Fruit fly (Drosophila melanogaster) whole organism, embryonic: ENCODE measurements around the gene eEF1alpha2.
A peak's percentile ranks its signal among the peaks of the same experiment; 100 is the strongest.

Experiments
- ATbp ChIP-seq: fragments of 200-800 bp; sonication (Bioruptor generic); optimal IDR thresholded peaks from 2 replicates; lab custom pipeline; 2017; ENCODE audit warnings: missing biosample characterization, mild to moderate bottlenecking, missing genetic modification characterization, missing genetic modification reagents
- CG13287 ChIP-seq: fragments of 200-800 bp; sonication (Bioruptor generic); IDR thresholded peaks from 2 replicates; pipeline ENCODE4 v1.3.6; 2022; ENCODE audit warnings: missing biosample characterization, missing genetic modification characterization; ENCODE audit not compliant: partially characterized antibody
- CG15073 ChIP-seq: fragments of 200-800 bp; sonication (Bioruptor generic); optimal IDR thresholded peaks from 2 replicates; lab custom pipeline; 2016; ENCODE audit warnings: missing biosample characterization, missing genetic modification characterization
- CG15269 ChIP-seq: fragments of 200-800 bp; sonication (Bioruptor generic); optimal IDR thresholded peaks from 2 replicates; lab custom pipeline; 2018; ENCODE audit warnings: missing biosample characterization, mild to moderate bottlenecking, missing genetic modification characterization, moderate library complexity
- CG30403 ChIP-seq: fragments of 200-800 bp; sonication (Bioruptor generic); optimal IDR thresholded peaks from 3 replicates; lab custom pipeline; 2016; ENCODE audit warnings: missing biosample characterization, missing genetic modification characterization
- CG32767 ChIP-seq: fragments of 200-800 bp; sonication (Bioruptor generic); IDR thresholded peaks from 2 replicates; pipeline ENCODE4 v1.3.6; 2022; ENCODE audit warnings: missing biosample characterization, missing genetic modification characterization
- CG3995 ChIP-seq: fragments of 200-800 bp; sonication (Bioruptor generic); optimal IDR thresholded peaks from 3 replicates; lab custom pipeline; 2016; ENCODE audit warnings: missing biosample characterization, missing genetic modification characterization
- CG6791 ChIP-seq: fragments of 200-800 bp; sonication (Bioruptor generic); IDR thresholded peaks from 3 replicates; pipeline ENCODE4 v1.3.6; 2022; ENCODE audit warnings: missing biosample characterization, missing genetic modification characterization; ENCODE audit not compliant: partially characterized antibody
- CG7357 ChIP-seq: fragments of 200-800 bp; sonication (Bioruptor generic); IDR thresholded peaks from 3 replicates; pipeline ENCODE4 v1.3.6; 2022; ENCODE audit warnings: missing biosample characterization, missing genetic modification characterization
- CG7556 ChIP-seq: fragments of 200-800 bp; sonication (Bioruptor generic); optimal IDR thresholded peaks from 2 replicates; lab custom pipeline; 2017; ENCODE audit warnings: missing biosample characterization, mild to moderate bottlenecking, missing genetic modification characterization
- CG7839 ChIP-seq: fragments of 200-800 bp; sonication (Bioruptor generic); optimal IDR thresholded peaks from 3 replicates; lab custom pipeline; 2018; ENCODE audit warnings: missing biosample characterization, mild to moderate bottlenecking, missing genetic modification characterization, moderate library complexity
- CG8359 ChIP-seq: fragments of 200-800 bp; sonication (Bioruptor generic); optimal IDR thresholded peaks from 2 replicates; lab custom pipeline; 2017; ENCODE audit warnings: missing biosample characterization, mild to moderate bottlenecking, missing genetic modification characterization, borderline replicate concordance
- CG8388 ChIP-seq: fragments of 200-800 bp; sonication (Bioruptor generic); optimal IDR thresholded peaks from 2 replicates; lab custom pipeline; 2019; ENCODE audit warnings: missing biosample characterization, mild to moderate bottlenecking, missing genetic modification characterization, moderate library complexity
- D19A ChIP-seq: fragments of 200-800 bp; optimal IDR thresholded peaks from 3 replicates; lab custom pipeline; 2019; ENCODE audit warnings: missing biosample characterization, mild to moderate bottlenecking, missing genetic modification characterization, moderate library complexity
- Doc3 ChIP-seq: fragments of 200-800 bp; sonication (Bioruptor generic); IDR thresholded peaks from 3 replicates; pipeline ENCODE4 v1.3.6; 2022; ENCODE audit warnings: missing biosample characterization, missing genetic modification characterization; ENCODE audit not compliant: partially characterized antibody
- Hand ChIP-seq: fragments of 200-800 bp; sonication (Bioruptor generic); optimal IDR thresholded peaks from 2 replicates; lab custom pipeline; 2017; ENCODE audit warnings: mild to moderate bottlenecking, missing biosample characterization, missing genetic modification reagents, missing genetic modification characterization
- Hmx ChIP-seq: fragments of 200-800 bp; sonication (Bioruptor generic); optimal IDR thresholded peaks from 2 replicates; lab custom pipeline; 2016; ENCODE audit warnings: missing biosample characterization, missing genetic modification characterization
- Lim3 ChIP-seq: fragments of 200-800 bp; sonication (Bioruptor generic); IDR thresholded peaks from 2 replicates; pipeline ENCODE4 v1.3.6; 2022; ENCODE audit warnings: missing biosample characterization, missing genetic modification characterization
- Lpt ChIP-seq: fragments of >200 bp; optimal IDR thresholded peaks from 2 replicates; lab custom pipeline; 2018; ENCODE audit warnings: missing biosample characterization, missing genetic modification characterization
- Med ChIP-seq: fragments of 200-800 bp; sonication (Bioruptor generic); peaks from one replicate; lab custom pipeline; 2016; ENCODE audit warnings: missing biosample characterization, missing genetic modification characterization, mild to moderate bottlenecking, inconsistent platforms, moderate library complexity
- Mes4 ChIP-seq: fragments of 200-800 bp; sonication (Bioruptor generic); optimal IDR thresholded peaks from 2 replicates; lab custom pipeline; 2016; ENCODE audit warnings: missing biosample characterization, missing genetic modification characterization
- NfI ChIP-seq: fragments of 200-800 bp; sonication (Bioruptor generic); optimal IDR thresholded peaks from 3 replicates; lab custom pipeline; 2018; ENCODE audit warnings: missing biosample characterization, mild to moderate bottlenecking, missing genetic modification characterization, moderate library complexity
- Oli ChIP-seq: fragments of 200-800 bp; sonication (Bioruptor generic); optimal IDR thresholded peaks from 2 replicates; lab custom pipeline; 2018; ENCODE audit warnings: missing biosample characterization, mild to moderate bottlenecking, missing genetic modification characterization, moderate library complexity
- Poxn ChIP-seq: fragments of 200-800 bp; sonication (Bioruptor generic); IDR thresholded peaks from 2 replicates; pipeline ENCODE4 v1.3.6; 2022; ENCODE audit warnings: missing biosample characterization, missing genetic modification characterization
- Six4 ChIP-seq: fragments of 200-800 bp; sonication (Bioruptor generic); optimal IDR thresholded peaks from 2 replicates; lab custom pipeline; 2016; ENCODE audit warnings: missing biosample characterization, missing genetic modification characterization
- Sox100B ChIP-seq: fragments of 200-800 bp; sonication (Bioruptor generic); optimal IDR thresholded peaks from 3 replicates; lab custom pipeline; 2018; ENCODE audit warnings: missing biosample characterization, mild to moderate bottlenecking, missing genetic modification characterization
- Ssrp ChIP-seq: fragments of 200-800 bp; sonication (Bioruptor generic); optimal IDR thresholded peaks from 2 replicates; lab custom pipeline; 2018; ENCODE audit warnings: missing biosample characterization, mild to moderate bottlenecking, missing genetic modification characterization, moderate library complexity
- Trl ChIP-seq, 3 experiments: fragments of >200 bp in 2 of 3; fragments of 200-800 bp in 1 of 3; sonication (Bioruptor generic) in 1 of 3; optimal IDR thresholded peaks; 2 replicates in 1 of 3; 3 replicates in 2 of 3; lab custom pipeline; 2016 to 2017; ENCODE audit warnings: missing biosample characterization in 1 of 3, missing genetic modification characterization in 1 of 3
- bcd ChIP-seq: fragments of 200-800 bp; sonication (Bioruptor generic); optimal IDR thresholded peaks from 2 replicates; lab custom pipeline; 2017; ENCODE audit warnings: missing biosample characterization, mild to moderate bottlenecking, missing genetic modification characterization
- chif ChIP-seq, 2 experiments: fragments of 200-800 bp; sonication (Bioruptor generic); optimal IDR thresholded peaks; 3 replicates each; lab custom pipeline; 2016; ENCODE audit warnings: missing biosample characterization in 2 of 2, missing genetic modification characterization in 2 of 2
- chinmo ChIP-seq: fragments of 200-800 bp; sonication (Bioruptor generic); IDR thresholded peaks from 4 replicates; pipeline ENCODE4 v1.3.6; 2022; ENCODE audit warnings: missing biosample characterization, missing genetic modification characterization; ENCODE audit not compliant: partially characterized antibody
- disco-r ChIP-seq: fragments of 200-800 bp; sonication (Bioruptor generic); optimal IDR thresholded peaks from 2 replicates; lab custom pipeline; 2016; ENCODE audit warnings: missing biosample characterization, missing genetic modification characterization
- dysf ChIP-seq: fragments of 200-800 bp; sonication (Bioruptor generic); IDR thresholded peaks from 3 replicates; pipeline ENCODE4 v1.3.6; 2022; ENCODE audit warnings: missing biosample characterization, missing genetic modification characterization
- ems ChIP-seq: fragments of 200-800 bp; sonication (Bioruptor generic); optimal IDR thresholded peaks from 3 replicates; lab custom pipeline; 2016; ENCODE audit warnings: missing biosample characterization, missing genetic modification characterization
- fd96Cb ChIP-seq: fragments of 200-800 bp; sonication (Bioruptor generic); optimal IDR thresholded peaks from 2 replicates; lab custom pipeline; 2018; ENCODE audit warnings: missing biosample characterization, mild to moderate bottlenecking, missing genetic modification characterization, moderate library complexity
- grau ChIP-seq: fragments of 200-800 bp; optimal IDR thresholded peaks from 3 replicates; lab custom pipeline; 2019; ENCODE audit warnings: missing biosample characterization, mild to moderate bottlenecking, missing genetic modification characterization, moderate library complexity
- hkb ChIP-seq, 2 experiments: fragments of 200-800 bp in 1 of 2; fragments of >200 bp in 1 of 2; sonication (Bioruptor generic) in 1 of 2; IDR thresholded peaks in 1 of 2; optimal IDR thresholded peaks in 1 of 2; 2 replicates each; pipeline versions ENCODE4 v1.3.6 to Lab custom; 2017 to 2022; ENCODE audit warnings: missing biosample characterization in 1 of 2, missing genetic modification characterization in 1 of 2
- lab ChIP-seq: fragments of 200-800 bp; sonication (Bioruptor generic); optimal IDR thresholded peaks from 3 replicates; lab custom pipeline; 2017; ENCODE audit warnings: missing biosample characterization, missing genetic modification characterization, mild to moderate bottlenecking, moderate library complexity, missing genetic modification reagents
- nerfin-2 ChIP-seq: fragments of 200-800 bp; sonication (Bioruptor generic); IDR thresholded peaks from 2 replicates; pipeline ENCODE4 v1.3.6; 2022; ENCODE audit warnings: missing biosample characterization, missing genetic modification characterization; ENCODE audit not compliant: partially characterized antibody
- nmo ChIP-seq: fragments of 200-800 bp; sonication (Bioruptor generic); optimal IDR thresholded peaks from 2 replicates; lab custom pipeline; 2018; ENCODE audit warnings: missing biosample characterization, mild to moderate bottlenecking, missing genetic modification characterization, moderate library complexity
- psq ChIP-seq: fragments of 200-800 bp; sonication (Bioruptor generic); optimal IDR thresholded peaks from 2 replicates; lab custom pipeline; 2017; ENCODE audit warnings: missing biosample characterization, missing genetic modification characterization
- pzg ChIP-seq: fragments of 200-800 bp; sonication (Bioruptor generic); optimal IDR thresholded peaks from 3 replicates; lab custom pipeline; 2018; ENCODE audit warnings: missing biosample characterization, mild to moderate bottlenecking, missing genetic modification characterization, moderate library complexity
- rib ChIP-seq: fragments of 200-800 bp; sonication (Bioruptor generic); IDR thresholded peaks from 2 replicates; pipeline ENCODE4 v1.3.6; 2022; ENCODE audit warnings: missing biosample characterization, missing genetic modification characterization
- shn ChIP-seq: fragments of 200-800 bp; sonication (Bioruptor generic); optimal IDR thresholded peaks from 3 replicates; lab custom pipeline; 2016; ENCODE audit warnings: missing biosample characterization, missing genetic modification characterization
- tup ChIP-seq: fragments of 200-800 bp; sonication (Bioruptor generic); optimal IDR thresholded peaks from 2 replicates; lab custom pipeline; 2016; ENCODE audit warnings: missing biosample characterization, mild to moderate bottlenecking, missing genetic modification characterization, moderate library complexity
- zen ChIP-seq: fragments of 200-800 bp; sonication (Bioruptor generic); optimal IDR thresholded peaks from 3 replicates; lab custom pipeline; 2018; ENCODE audit warnings: missing biosample characterization, mild to moderate bottlenecking, missing genetic modification characterization, moderate library complexity
- zfh1 ChIP-seq: fragments of 200-800 bp; sonication (Bioruptor generic); IDR thresholded peaks from 3 replicates; pipeline ENCODE4 v1.3.6; 2022; ENCODE audit warnings: missing biosample characterization, missing genetic modification characterization

eEF1alpha2 gene

dm6 chr3R:31723206-31723933 is 14.9 kb upstream of the eEF1alpha2 start (continued):
- TF ChIP-seq pzg (GFP tag; lab: Kevin White, UChicago) (no peak), nerfin-2 (GFP tag; lab: Robert Waterston, UW) (no peak), ems (GFP tag; lab: Kevin White, UChicago) (no peak), Doc3 (GFP tag; lab: Robert Waterston, UW) (no peak), Six4 (peak; percentile 11), Sox100B (GFP tag; lab: Kevin White, UChicago) (peak; percentile 6), Poxn (GFP tag; lab: Robert Waterston, UW) (no peak), psq (GFP tag; lab: Kevin White, UChicago) (no peak), NfI (GFP tag; lab: Kevin White, UChicago) (no peak), Med (peak; percentile 81), Hand (GFP tag; lab: Kevin White, UChicago) (no peak), CG8388 (GFP tag; lab: Kevin White, UChicago) (peak; percentile 4), Lim3 (GFP tag; lab: Robert Waterston, UW) (no peak), Trl (optimal IDR thresholded peaks at IDR 0.05; lab: Kevin White, UChicago) (peak in 1 of 2 experiments; percentile 24), Trl (GFP tag; optimal IDR thresholded peaks at IDR 0.05; lab: Kevin White, UChicago) (no peak), CG15073 (GFP tag; lab: Kevin White, UChicago) (no peak), zen (tag; lab: Kevin White, UChicago) (no peak), bcd (GFP tag; lab: Kevin White, UChicago) (peak; percentile 15), CG3995 (GFP tag; lab: Kevin White, UChicago) (no peak), CG15269 (tag; lab: Kevin White, UChicago) (no peak)

- no peak for TF ChIP-seq CG7357 (GFP tag; lab: Robert Waterston, UW)
- TF ChIP-seq shn (GFP tag; lab: Kevin White, UChicago): peak; percentile 9
- TF ChIP-seq Hmx (GFP tag; lab: Kevin White, UChicago): no peak
- peak in 1 of 2 experiments; percentile 25 for TF ChIP-seq chif (GFP tag; optimal IDR thresholded peaks at IDR 0.05; lab: Kevin White, UChicago)
- peak; percentile 6 for TF ChIP-seq CG7556 (GFP tag; lab: Kevin White, UChicago)
- TF ChIP-seq rib (GFP tag; lab: Robert Waterston, UW): no peak
- peak; percentile 12 for TF ChIP-seq CG30403 (GFP tag; lab: Kevin White, UChicago)
- TF ChIP-seq disco-r (GFP tag; lab: Kevin White, UChicago): no peak
- TF ChIP-seq CG32767 (GFP tag; lab: Robert Waterston, UW): no peak
- no peak for TF ChIP-seq tup
- peak; percentile 30 for TF ChIP-seq nmo (GFP tag; lab: Kevin White, UChicago)
- TF ChIP-seq dysf (GFP tag; lab: Robert Waterston, UW): no peak
- TF ChIP-seq hkb (optimal IDR thresholded peaks at IDR 0.05; lab: Kevin White, UChicago): peak; percentile 19
- no peak for TF ChIP-seq hkb (GFP tag; IDR thresholded peaks at IDR 0.05; lab: Robert Waterston, UW)
- TF ChIP-seq chinmo (GFP tag; lab: Robert Waterston, UW): no peak
- no peak for TF ChIP-seq fd96Cb (tag; lab: Kevin White, UChicago)
- no peak for TF ChIP-seq CG6791 (GFP tag; lab: Robert Waterston, UW)
- peak; percentile 3 for TF ChIP-seq Mes4
- no peak for TF ChIP-seq CG13287 (GFP tag; lab: Robert Waterston, UW)
- no peak for TF ChIP-seq D19A (tag; lab: Kevin White, UChicago)
- no peak for TF ChIP-seq zfh1 (GFP tag; lab: Robert Waterston, UW)
- no peak for TF ChIP-seq lab
- TF ChIP-seq grau: peak; percentile 62
- peak; percentile 1 for TF ChIP-seq CG7839 (tag; lab: Kevin White, UChicago)
- TF ChIP-seq CG8359: no peak
- no peak for TF ChIP-seq ATbp
- TF ChIP-seq Oli (tag; lab: Kevin White, UChicago): no peak
- TF ChIP-seq Lpt (GFP tag; lab: Kevin White, UChicago): no peak
- peak; percentile 2 for TF ChIP-seq Ssrp (tag; lab: Kevin White, UChicago)
Observed at dm6 chr3R:31724136-31724535, 14.1 kb upstream of the eEF1alpha2 start.
